Fruit fly (Drosophila melanogaster) whole organism, embryonic: ENCODE results near the gene CG7365.

Experiments used
- Atf6 ChIP-seq: fragments of 200-800 bp; sonication (Bioruptor generic); IDR thresholded peaks from 2 replicates; pipeline ENCODE4 v1.3.6; 2022; ENCODE audit warnings: missing biosample characterization, missing genetic modification characterization
- CG10267 ChIP-seq: fragments of 200-800 bp; sonication (Bioruptor generic); optimal IDR thresholded peaks from 2 replicates; lab custom pipeline; 2018; ENCODE audit warnings: missing biosample characterization, mild to moderate bottlenecking, missing genetic modification characterization, moderate library complexity
- CG10431 ChIP-seq: fragments of 200-800 bp; sonication (Bioruptor generic); optimal IDR thresholded peaks from 3 replicates; lab custom pipeline; 2018; ENCODE audit warnings: missing biosample characterization, mild to moderate bottlenecking, missing genetic modification characterization
- CG10543 ChIP-seq: fragments of 200-800 bp; sonication (Bioruptor generic); optimal IDR thresholded peaks from 3 replicates; lab custom pipeline; 2017; ENCODE audit warnings: missing biosample characterization, mild to moderate bottlenecking, missing genetic modification characterization, moderate library complexity
- CG11504 ChIP-seq: fragments of 200-800 bp; sonication (Bioruptor generic); optimal IDR thresholded peaks from 3 replicates; lab custom pipeline; 2019; ENCODE audit warnings: missing biosample characterization, mild to moderate bottlenecking, missing genetic modification characterization, moderate library complexity
- CG12942 ChIP-seq: fragments of 200-800 bp; sonication (Bioruptor generic); optimal IDR thresholded peaks from 3 replicates; lab custom pipeline; 2016; ENCODE audit warnings: missing biosample characterization, missing genetic modification characterization
- CG15269 ChIP-seq: fragments of 200-800 bp; sonication (Bioruptor generic); optimal IDR thresholded peaks from 2 replicates; lab custom pipeline; 2018; ENCODE audit warnings: missing biosample characterization, mild to moderate bottlenecking, missing genetic modification characterization, moderate library complexity
- CG16813 ChIP-seq: fragments of 200-800 bp; sonication (Bioruptor generic); IDR thresholded peaks from 3 replicates; pipeline ENCODE4 v1.3.6; 2022; ENCODE audit warnings: missing biosample characterization, missing genetic modification characterization; ENCODE audit not compliant: partially characterized antibody
- CG17328 ChIP-seq: fragments of 200-800 bp; sonication (Bioruptor generic); IDR thresholded peaks from 2 replicates; pipeline ENCODE4 v1.3.6; 2022; ENCODE audit warnings: missing biosample characterization, missing genetic modification characterization
- CG17802 ChIP-seq: fragments of 200-800 bp; sonication (Bioruptor generic); optimal IDR thresholded peaks from 2 replicates; lab custom pipeline; 2018; ENCODE audit warnings: missing biosample characterization, mild to moderate bottlenecking, missing genetic modification characterization, moderate library complexity
- CG2129 ChIP-seq: fragments of 200-800 bp; sonication (Bioruptor generic); IDR thresholded peaks from 2 replicates; pipeline ENCODE4 v1.3.6; 2022; ENCODE audit warnings: missing biosample characterization, missing genetic modification characterization; ENCODE audit not compliant: partially characterized antibody
- CG34422 ChIP-seq: fragments of 200-800 bp; sonication (Bioruptor generic); IDR thresholded peaks from 3 replicates; pipeline ENCODE4 v1.3.6; 2022; ENCODE audit warnings: missing biosample characterization, missing genetic modification characterization
- CG3838 ChIP-seq: fragments of 200-800 bp; sonication (Bioruptor generic); optimal IDR thresholded peaks from 3 replicates; lab custom pipeline; 2016; ENCODE audit warnings: missing biosample characterization, missing genetic modification characterization
- CG4328 ChIP-seq: fragments of 200-800 bp; sonication (Bioruptor generic); optimal IDR thresholded peaks from 3 replicates; lab custom pipeline; 2017; ENCODE audit warnings: missing biosample characterization, missing genetic modification reagents, missing genetic modification characterization
- CG7987 ChIP-seq: fragments of 200-800 bp; sonication (Bioruptor generic); optimal IDR thresholded peaks from 2 replicates; lab custom pipeline; 2018; ENCODE audit warnings: missing biosample characterization, mild to moderate bottlenecking, missing genetic modification characterization, moderate library complexity
- CG8478 ChIP-seq: fragments of >200 bp; optimal IDR thresholded peaks from 2 replicates; lab custom pipeline; 2018
- CG9817 ChIP-seq: fragments of 200-800 bp; sonication (Bioruptor generic); optimal IDR thresholded peaks from 2 replicates; lab custom pipeline; 2018; ENCODE audit warnings: missing biosample characterization, mild to moderate bottlenecking, missing genetic modification characterization, moderate library complexity
- E2f1 ChIP-seq: fragments of 200-800 bp; sonication (Bioruptor generic); IDR thresholded peaks from 2 replicates; pipeline ENCODE4 v1.3.6; 2022; ENCODE audit warnings: missing biosample characterization, missing genetic modification characterization
- E2f2 ChIP-seq: fragments of 200-800 bp; sonication (Bioruptor generic); IDR thresholded peaks from 2 replicates; pipeline ENCODE4 v1.3.6; 2022; ENCODE audit warnings: missing biosample characterization, missing genetic modification characterization
- Ets65A ChIP-seq: fragments of 200-800 bp; sonication (Bioruptor generic); peaks from one replicate; lab custom pipeline; 2016; ENCODE audit warnings: missing biosample characterization, missing genetic modification characterization
- HLHmδ ChIP-seq: fragments of 200-800 bp; sonication (Bioruptor generic); optimal IDR thresholded peaks from 2 replicates; lab custom pipeline; 2018; ENCODE audit warnings: missing biosample characterization, mild to moderate bottlenecking, missing genetic modification characterization, moderate library complexity
- Lim3 ChIP-seq: fragments of 200-800 bp; sonication (Bioruptor generic); IDR thresholded peaks from 2 replicates; pipeline ENCODE4 v1.3.6; 2022; ENCODE audit warnings: missing biosample characterization, missing genetic modification characterization
- MESR4 ChIP-seq: fragments of 200-800 bp; sonication (Bioruptor generic); optimal IDR thresholded peaks from 2 replicates; lab custom pipeline; 2018; ENCODE audit warnings: missing biosample characterization, mild to moderate bottlenecking, missing genetic modification characterization, moderate library complexity
- Med ChIP-seq: fragments of 200-800 bp; sonication (Bioruptor generic); peaks from one replicate; lab custom pipeline; 2016; ENCODE audit warnings: missing biosample characterization, missing genetic modification characterization, mild to moderate bottlenecking, inconsistent platforms, moderate library complexity
- Myb ChIP-seq: fragments of 200-800 bp; sonication (Bioruptor generic); optimal IDR thresholded peaks from 2 replicates; lab custom pipeline; 2016; ENCODE audit warnings: missing biosample characterization, missing genetic modification characterization
- NC2α ChIP-seq: fragments of 200-800 bp; sonication (Bioruptor generic); optimal IDR thresholded peaks from 2 replicates; lab custom pipeline; 2016; ENCODE audit warnings: missing biosample characterization, missing genetic modification characterization
- Nf-YB ChIP-seq: fragments of 200-800 bp; sonication (Bioruptor generic); optimal IDR thresholded peaks from 3 replicates; lab custom pipeline; 2019; ENCODE audit warnings: missing biosample characterization, mild to moderate bottlenecking, missing genetic modification characterization, moderate library complexity
- Ravus ChIP-seq: fragments of 200-800 bp; sonication (Bioruptor generic); IDR thresholded peaks from 2 replicates; pipeline ENCODE4 v1.3.6; 2022; ENCODE audit warnings: missing biosample characterization, missing genetic modification characterization
- Sox102F ChIP-seq: fragments of 200-800 bp; sonication (Bioruptor generic); optimal IDR thresholded peaks from 2 replicates; lab custom pipeline; 2018; ENCODE audit warnings: missing biosample characterization, mild to moderate bottlenecking, missing genetic modification characterization, moderate library complexity
- al ChIP-seq: fragments of 200-800 bp; sonication (Bioruptor generic); IDR thresholded peaks from 2 replicates; pipeline ENCODE4 v1.3.6; 2022; ENCODE audit warnings: missing biosample characterization, missing genetic modification characterization
- amos ChIP-seq: fragments of 200-800 bp; sonication (Bioruptor generic); IDR thresholded peaks from 2 replicates; pipeline ENCODE4 v1.3.6; 2022; ENCODE audit warnings: missing biosample characterization, missing genetic modification characterization; ENCODE audit not compliant: partially characterized antibody
- aop ChIP-seq: fragments of 200-800 bp; sonication (Bioruptor generic); IDR thresholded peaks from 2 replicates; pipeline ENCODE4 v1.3.6; 2022; ENCODE audit warnings: missing biosample characterization, missing genetic modification characterization
- ato ChIP-seq: fragments of 200-800 bp; sonication (Bioruptor generic); IDR thresholded peaks from 2 replicates; pipeline ENCODE4 v1.3.6; 2022; ENCODE audit warnings: missing biosample characterization, missing genetic modification characterization; ENCODE audit not compliant: partially characterized antibody
- chinmo ChIP-seq: fragments of 200-800 bp; sonication (Bioruptor generic); IDR thresholded peaks from 4 replicates; pipeline ENCODE4 v1.3.6; 2022; ENCODE audit warnings: missing biosample characterization, missing genetic modification characterization; ENCODE audit not compliant: partially characterized antibody
- chm ChIP-seq: fragments of 200-800 bp; sonication (Bioruptor generic); IDR thresholded peaks from 2 replicates; pipeline ENCODE4 v1.3.6; 2022; ENCODE audit warnings: missing biosample characterization, missing genetic modification characterization
- da ChIP-seq: fragments of 200-800 bp; sonication (Bioruptor generic); optimal IDR thresholded peaks from 2 replicates; lab custom pipeline; 2016; ENCODE audit warnings: missing biosample characterization, missing genetic modification characterization
- disco-r ChIP-seq: fragments of 200-800 bp; sonication (Bioruptor generic); optimal IDR thresholded peaks from 2 replicates; lab custom pipeline; 2016; ENCODE audit warnings: missing biosample characterization, missing genetic modification characterization
- dmrt99B ChIP-seq: fragments of 200-800 bp; sonication (Bioruptor generic); optimal IDR thresholded peaks from 2 replicates; lab custom pipeline; 2018; ENCODE audit warnings: missing biosample characterization, mild to moderate bottlenecking, missing genetic modification characterization, moderate library complexity
- dpn ChIP-seq, 2 experiments: fragments of 200-800 bp; sonication (Bioruptor generic); optimal IDR thresholded peaks; 3 replicates each; lab custom pipeline; 2016; ENCODE audit warnings: missing biosample characterization in 2 of 2, missing genetic modification characterization in 2 of 2
- eve ChIP-seq, 2 experiments: fragments of >200 bp; optimal IDR thresholded peaks; 2 replicates each; lab custom pipeline; 2017; ENCODE audit warnings: missing biosample characterization in 2 of 2, missing genetic modification characterization in 2 of 2
- ham ChIP-seq: fragments of 200-800 bp; sonication (Bioruptor generic); IDR thresholded peaks from 2 replicates; pipeline ENCODE4 v1.3.6; 2022; ENCODE audit warnings: missing biosample characterization, missing genetic modification characterization
- hb ChIP-seq: fragments of 200-800 bp; sonication (Bioruptor generic); IDR thresholded peaks from 3 replicates; pipeline ENCODE4 v1.3.6; 2022; ENCODE audit warnings: missing biosample characterization, missing genetic modification characterization; ENCODE audit not compliant: partially characterized antibody
- knrl ChIP-seq: fragments of 200-800 bp; sonication (Bioruptor generic); IDR thresholded peaks from 3 replicates; pipeline ENCODE4 v1.3.6; 2022; ENCODE audit warnings: missing biosample characterization, missing genetic modification characterization; ENCODE audit not compliant: partially characterized antibody
- oc ChIP-seq: fragments of 200-800 bp; sonication (Bioruptor generic); optimal IDR thresholded peaks from 2 replicates; lab custom pipeline; 2018; ENCODE audit warnings: missing biosample characterization, mild to moderate bottlenecking, missing genetic modification characterization, moderate library complexity
- ranshi ChIP-seq: fragments of 200-800 bp; sonication (Bioruptor generic); IDR thresholded peaks from 2 replicates; pipeline ENCODE4 v1.3.6; 2022; ENCODE audit warnings: missing biosample characterization, missing genetic modification characterization
- sisA ChIP-seq: fragments of 200-800 bp; sonication (Bioruptor generic); IDR thresholded peaks from 2 replicates; pipeline ENCODE4 v1.3.6; 2022; ENCODE audit warnings: missing biosample characterization, missing genetic modification characterization
- so ChIP-seq: fragments of 200-800 bp; sonication (Bioruptor generic); IDR thresholded peaks from 3 replicates; pipeline ENCODE4 v1.3.6; 2022; ENCODE audit warnings: missing biosample characterization, missing genetic modification characterization
- vnd ChIP-seq: fragments of 200-800 bp; sonication (Bioruptor generic); IDR thresholded peaks from 3 replicates; pipeline ENCODE4 v1.3.6; 2022; ENCODE audit warnings: missing biosample characterization, missing genetic modification characterization; ENCODE audit not compliant: partially characterized antibody

CG7365 gene

dm6 chr3L:20112797-20113368, 14.3 kb downstream of the CG7365 start, which contains the start of gene CG14187 (continued):
- no peak for TF ChIP-seq CG10431 (GFP tag; lab: Kevin White, UChicago)
- TF ChIP-seq chm (GFP tag; lab: Robert Waterston, UW), result no peak
- no peak for TF ChIP-seq CG10543 (GFP tag; lab: Kevin White, UChicago)
- TF ChIP-seq CG15269 (tag; lab: Kevin White, UChicago), result peak; percentile 0
- no peak for TF ChIP-seq dpn (GFP tag; optimal IDR thresholded peaks at IDR 0.05; lab: Kevin White, UChicago)
- TF ChIP-seq CG17328, result peak; percentile 34; the same call in 1 of the 2 replicates
- TF ChIP-seq Sox102F (GFP tag; lab: Kevin White, UChicago), result peak; percentile 16
- no peak for TF ChIP-seq Ravus (GFP tag; lab: Robert Waterston, UW)
- TF ChIP-seq CG34422 (GFP tag; lab: Robert Waterston, UW), result 0 out of 3 replicates have a peak, but pooled peaks have one; percentile 22
- TF ChIP-seq ato (GFP tag; lab: Robert Waterston, UW), result no peak
- peak; percentile 44; the same call in 2 of the 3 replicates for TF ChIP-seq knrl
- no peak for TF ChIP-seq E2f1 (GFP tag; lab: Robert Waterston, UW)
- TF ChIP-seq sisA (GFP tag; lab: Robert Waterston, UW), result no peak
- no peak for TF ChIP-seq ranshi (GFP tag; lab: Robert Waterston, UW)
- TF ChIP-seq CG4328 (GFP tag; lab: Kevin White, UChicago), result no peak
- TF ChIP-seq chinmo (GFP tag; lab: Robert Waterston, UW), result peak; percentile 58; the same call in 1 of the 4 replicates
- TF ChIP-seq CG10267, result no peak
- no peak for TF ChIP-seq da (GFP tag; lab: Kevin White, UChicago)
- TF ChIP-seq vnd (GFP tag; lab: Robert Waterston, UW), result no peak
- peak; percentile 87 for TF ChIP-seq E2f2 (GFP tag; lab: Robert Waterston, UW)
- no peak for TF ChIP-seq CG3838 (GFP tag; lab: Kevin White, UChicago)
- no peak for TF ChIP-seq Lim3 (GFP tag; lab: Robert Waterston, UW)

dm6 chr3L:20111434-20111833, 15.7 kb downstream of the CG7365 start, which contains the start of gene Ir76b:
Ir76b (minus strand) TSS chr3L:20111534.
- TF ChIP-seq eve (GFP tag; optimal IDR thresholded peaks at IDR 0.05; lab: Kevin White, UChicago) (no peak), so (GFP tag; lab: Robert Waterston, UW) (no peak), CG12942 (GFP tag; lab: Kevin White, UChicago) (no peak), CG16813 (GFP tag; lab: Robert Waterston, UW) (no peak), dmrt99B (no peak), Myb (GFP tag; lab: Kevin White, UChicago) (no peak), Med (GFP tag; lab: Kevin White, UChicago) (peak; percentile 32), CG8478 (lab: Kevin White, UChicago) (no peak), Atf6 (GFP tag; lab: Robert Waterston, UW) (no peak)

- TF ChIP-seq Ets65A (GFP tag; lab: Kevin White, UChicago) (no peak), CG17802 (no peak), oc (tag; lab: Kevin White, UChicago) (no peak), disco-r (GFP tag; lab: Kevin White, UChicago) (no peak), Ravus (GFP tag; lab: Robert Waterston, UW) (no peak), hb (no peak), CG9817 (tag; lab: Kevin White, UChicago) (no peak), Nf-YB (GFP tag; lab: Kevin White, UChicago) (no peak), MESR4 (GFP tag; lab: Kevin White, UChicago) (no peak), aop (GFP tag; lab: Robert Waterston, UW) (no peak), amos (no peak), ham (no peak), CG7987 (no peak), al (GFP tag; lab: Robert Waterston, UW) (no peak), CG2129 (GFP tag; lab: Robert Waterston, UW) (no peak), CG11504 (tag; lab: Kevin White, UChicago) (no peak), NC2α (GFP tag; lab: Kevin White, UChicago) (no peak), HLHmδ (GFP tag; lab: Kevin White, UChicago) (no peak)
Measured at dm6 chr3L:20105794-20106193, 21.4 kb downstream of the CG7365 start, which contains the start of gene CG14185. CG14185 (plus strand) TSS chr3L:20106094.
